Worm (Caenorhabditis elegans) whole organism, L2 larva: ENCODE data around the gene hlh-1.

ENCODE experiments used
- F13H6.1 ChIP-seq: sonication (generic microtip); optimal IDR thresholded peaks from 2 replicates; lab custom pipeline; 2016; ENCODE audit warnings: missing genetic modification characterization, missing compliant biosample characterization
- ZK546.5 ChIP-seq: sonication (generic microtip); optimal IDR thresholded peaks from 2 replicates; lab custom pipeline; 2017; ENCODE audit warnings: missing biosample characterization, missing genetic modification characterization
- aly-2 ChIP-seq: fragments of 150-350 bp; optimal IDR thresholded peaks from 2 replicates; lab custom pipeline; 2014; ENCODE audit warnings: missing biosample characterization, missing genetic modification characterization
- ama-1 ChIP-seq: fragments of 150-350 bp; optimal IDR thresholded peaks from 2 replicates; lab custom pipeline; 2018; ENCODE audit warnings: inconsistent platforms
- blmp-1 ChIP-seq: sonication (generic microtip); optimal IDR thresholded peaks from 2 replicates; lab custom pipeline; 2017; ENCODE audit warnings: missing genetic modification characterization, mild to moderate bottlenecking, missing compliant biosample characterization, antibody characterized with exemption, moderate library complexity; ENCODE audit not compliant: insufficient read depth
- ceh-16 ChIP-seq: fragments of 150-350 bp; optimal IDR thresholded peaks from 2 replicates; lab custom pipeline; 2014; ENCODE audit warnings: missing biosample characterization, missing genetic modification characterization
- ceh-82 ChIP-seq: fragments of 150-350 bp; optimal IDR thresholded peaks from 2 replicates; lab custom pipeline; 2014; ENCODE audit warnings: missing biosample characterization, missing genetic modification characterization
- crh-2 ChIP-seq: sonication (generic microtip); optimal IDR thresholded peaks from 2 replicates; lab custom pipeline; 2017; ENCODE audit warnings: missing biosample characterization, missing genetic modification characterization
- dmd-4 ChIP-seq: sonication (generic microtip); optimal IDR thresholded peaks from 2 replicates; lab custom pipeline; 2017; ENCODE audit warnings: missing biosample characterization, missing genetic modification characterization
- egl-27 ChIP-seq: sonication (generic microtip); optimal IDR thresholded peaks from 3 replicates; lab custom pipeline; 2017; ENCODE audit warnings: missing biosample characterization, missing genetic modification reagents, missing genetic modification characterization
- elt-1 ChIP-seq: fragments of 150-350 bp; optimal IDR thresholded peaks from 2 replicates; lab custom pipeline; 2014; ENCODE audit warnings: missing biosample characterization, missing genetic modification characterization
- elt-3 ChIP-seq: sonication (generic microtip); optimal IDR thresholded peaks from 2 replicates; lab custom pipeline; 2017; ENCODE audit warnings: missing biosample characterization, missing genetic modification characterization
- fos-1 ChIP-seq: fragments of 150-350 bp; optimal IDR thresholded peaks from 2 replicates; lab custom pipeline; 2014; ENCODE audit warnings: missing biosample characterization, missing genetic modification characterization
- gmeb-1 ChIP-seq: fragments of 150-350 bp; optimal IDR thresholded peaks from 2 replicates; lab custom pipeline; 2014; ENCODE audit warnings: missing biosample characterization, missing genetic modification characterization
- lin-11 ChIP-seq: fragments of 150-350 bp; sonication (generic microtip); optimal IDR thresholded peaks from 2 replicates; lab custom pipeline; 2014; ENCODE audit warnings: missing biosample characterization, missing genetic modification characterization, inconsistent platforms, mixed read lengths
- lin-13 ChIP-seq: fragments of 150-350 bp; optimal IDR thresholded peaks from 2 replicates; lab custom pipeline; 2014; ENCODE audit warnings: missing biosample characterization, missing genetic modification reagents, missing genetic modification characterization
- lsy-2 ChIP-seq, 2 experiments: fragments of 150-350 bp in 1 of 2; sonication (generic microtip) in 1 of 2; optimal IDR thresholded peaks; 2 replicates each; lab custom pipeline; 2014 to 2017; ENCODE audit warnings: missing biosample characterization in 2 of 2, missing genetic modification characterization in 2 of 2
- mab-5 ChIP-seq: fragments of 150-350 bp; optimal IDR thresholded peaks from 2 replicates; lab custom pipeline; 2014; ENCODE audit warnings: missing biosample characterization, missing genetic modification characterization
- mbf-1 ChIP-seq: sonication (generic microtip); optimal IDR thresholded peaks from 2 replicates; lab custom pipeline; 2017; ENCODE audit warnings: missing biosample characterization, missing genetic modification characterization
- mdl-1 ChIP-seq, 2 experiments: fragments of 150-350 bp in 1 of 2; sonication (generic microtip) in 1 of 2; optimal IDR thresholded peaks; 2 replicates each; lab custom pipeline; 2017; ENCODE audit warnings: missing biosample characterization in 2 of 2, missing genetic modification characterization in 2 of 2
- nhr-10 ChIP-seq: sonication (generic microtip); optimal IDR thresholded peaks from 2 replicates; lab custom pipeline; 2017; ENCODE audit warnings: missing biosample characterization, missing genetic modification characterization
- nhr-11 ChIP-seq: fragments of 150-350 bp; optimal IDR thresholded peaks from 2 replicates; lab custom pipeline; 2014; ENCODE audit warnings: missing biosample characterization, missing genetic modification characterization
- nhr-129 ChIP-seq: fragments of 150-350 bp; optimal IDR thresholded peaks from 2 replicates; lab custom pipeline; 2014; ENCODE audit warnings: missing biosample characterization, missing genetic modification characterization
- nhr-21 ChIP-seq: fragments of 150-350 bp; optimal IDR thresholded peaks from 2 replicates; lab custom pipeline; 2014; ENCODE audit warnings: missing biosample characterization, missing genetic modification characterization
- nhr-237 ChIP-seq: fragments of 150-350 bp; optimal IDR thresholded peaks from 2 replicates; lab custom pipeline; 2014; ENCODE audit warnings: missing biosample characterization, missing genetic modification characterization
- nhr-25 ChIP-seq: fragments of 150-350 bp; sonication (generic microtip); optimal IDR thresholded peaks from 3 replicates; lab custom pipeline; 2014; ENCODE audit warnings: missing biosample characterization, missing genetic modification characterization
- nhr-6 ChIP-seq: fragments of 150-350 bp; optimal IDR thresholded peaks from 2 replicates; lab custom pipeline; 2014; ENCODE audit warnings: missing biosample characterization, missing genetic modification characterization
- nhr-77 ChIP-seq: fragments of 150-350 bp; optimal IDR thresholded peaks from 2 replicates; lab custom pipeline; 2014; ENCODE audit warnings: missing biosample characterization, missing genetic modification characterization
- peb-1 ChIP-seq: fragments of 150-350 bp; optimal IDR thresholded peaks from 2 replicates; lab custom pipeline; 2014; ENCODE audit warnings: missing biosample characterization, missing genetic modification characterization
- skn-1 ChIP-seq: sonication (generic microtip); optimal IDR thresholded peaks from 2 replicates; lab custom pipeline; 2017; ENCODE audit warnings: missing biosample characterization, missing genetic modification characterization
- sma-3 ChIP-seq: sonication (generic microtip); optimal IDR thresholded peaks from 2 replicates; lab custom pipeline; 2016; ENCODE audit warnings: missing genetic modification reagents, missing genetic modification characterization, missing compliant biosample characterization
- sma-9 ChIP-seq, 2 experiments: fragments of 150-350 bp in 1 of 2; sonication (generic microtip) in 1 of 2; optimal IDR thresholded peaks; 2 replicates each; lab custom pipeline; 2014 to 2016; ENCODE audit warnings: missing genetic modification characterization in 2 of 2, mild to moderate bottlenecking in 1 of 2, missing biosample characterization in 1 of 2, missing compliant biosample characterization in 1 of 2, missing genetic modification reagents in 1 of 2, moderate library complexity in 1 of 2
- snpc-4 ChIP-seq: fragments of 150-350 bp; optimal IDR thresholded peaks from 2 replicates; lab custom pipeline; 2014; ENCODE audit warnings: missing biosample characterization, missing genetic modification characterization
- unc-39 ChIP-seq: fragments of 150-350 bp; optimal IDR thresholded peaks from 2 replicates; lab custom pipeline; 2014; ENCODE audit warnings: missing biosample characterization, missing genetic modification characterization
- unc-55 ChIP-seq: fragments of 150-350 bp; sonication (generic microtip); optimal IDR thresholded peaks from 3 replicates; lab custom pipeline; 2014; ENCODE audit warnings: missing biosample characterization, missing genetic modification reagents, missing genetic modification characterization
- unc-62 ChIP-seq: fragments of 150-350 bp; optimal IDR thresholded peaks from 2 replicates; lab custom pipeline; 2014; ENCODE audit warnings: missing biosample characterization, missing genetic modification reagents, missing genetic modification characterization
- zag-1 ChIP-seq: fragments of 150-350 bp; optimal IDR thresholded peaks from 2 replicates; lab custom pipeline; 2014; ENCODE audit warnings: missing biosample characterization, missing genetic modification characterization
- ztf-1 ChIP-seq: fragments of 200-800 bp; sonication (Bioruptor generic); conservative IDR thresholded peaks from 2 replicates; pipeline ENCODE4 v1.3.6; 2022; ENCODE audit warnings: missing genetic modification characterization, missing compliant biosample characterization
- ztf-11 ChIP-seq: sonication (generic microtip); optimal IDR thresholded peaks from 2 replicates; lab custom pipeline; 2017; ENCODE audit warnings: missing biosample characterization, missing genetic modification characterization
- ztf-4 ChIP-seq: fragments of 150-350 bp; optimal IDR thresholded peaks from 2 replicates; lab custom pipeline; 2014; ENCODE audit warnings: missing biosample characterization, missing genetic modification characterization

hlh-1 gene

DNA sequence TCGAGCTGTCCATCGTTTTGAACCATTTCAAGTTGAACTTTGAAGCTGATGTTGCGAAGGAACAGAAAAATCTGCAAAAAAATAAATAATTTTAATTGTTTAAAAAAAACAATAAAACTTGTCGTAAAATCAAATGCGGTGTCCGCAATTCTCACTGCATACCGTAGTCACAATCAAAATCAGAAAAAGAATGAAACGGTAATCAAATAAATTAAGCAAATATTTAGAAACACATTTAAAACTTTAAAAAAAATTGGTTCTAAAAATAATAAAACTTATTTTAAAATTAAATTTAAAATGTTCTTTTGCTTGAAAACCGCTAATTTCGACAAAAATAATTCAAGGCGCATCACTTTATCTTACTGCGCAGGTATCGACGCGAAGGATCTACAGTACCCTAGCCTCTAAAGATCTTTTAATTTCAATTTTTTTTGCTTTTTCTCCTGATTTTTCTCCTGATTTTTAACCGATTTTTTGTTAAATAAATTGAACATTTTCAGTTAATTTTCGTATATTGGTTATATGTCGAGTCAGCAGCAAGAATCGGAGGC, 4.8 kb downstream of the hlh-1 start, which contains the start of the genes B0304.4 and B0304.2:
TSS of gene B0304.4 (minus strand) at position 101 of the 551 bp plus-strand sequence.
TSS of gene B0304.2 (plus strand) at position 501 of the 551 bp plus-strand sequence.
- no peak for TF ChIP-seq ztf-11
- no peak for TF ChIP-seq sma-3 (GFP tag; lab: Kevin White, UChicago)
- TF ChIP-seq blmp-1 (tag; lab: Kevin White, UChicago), result no peak
- no peak for TF ChIP-seq ztf-4 (tag; lab: Kevin White, UChicago)
- no peak for TF ChIP-seq elt-1
- no peak for TF ChIP-seq sma-9 (GFP tag; optimal IDR thresholded peaks at IDR 0.05; lab: Kevin White, UChicago)
- TF ChIP-seq sma-9 (tag; optimal IDR thresholded peaks at IDR 0.05; lab: Kevin White, UChicago), result no peak
- TF ChIP-seq nhr-25 (tag; lab: Kevin White, UChicago), result no peak
- no peak for TF ChIP-seq ceh-16
- TF ChIP-seq gmeb-1 (tag; lab: Kevin White, UChicago), result no peak
- TF ChIP-seq egl-27, result no peak
- no peak for TF ChIP-seq ceh-82 (tag; lab: Kevin White, UChicago)
- no peak for TF ChIP-seq nhr-11 (tag; lab: Kevin White, UChicago)
- TF ChIP-seq ztf-1 (GFP tag; lab: Robert Waterston, UW), result no peak
- TF ChIP-seq zag-1 (tag; lab: Kevin White, UChicago), result no peak
- no peak for TF ChIP-seq crh-2 (tag; lab: Kevin White, UChicago)
- TF ChIP-seq nhr-77 (tag; lab: Kevin White, UChicago), result no peak
- no peak for TF ChIP-seq unc-39 (tag; lab: Kevin White, UChicago)
- TF ChIP-seq snpc-4 (tag; lab: Kevin White, UChicago), result no peak

DNA sequence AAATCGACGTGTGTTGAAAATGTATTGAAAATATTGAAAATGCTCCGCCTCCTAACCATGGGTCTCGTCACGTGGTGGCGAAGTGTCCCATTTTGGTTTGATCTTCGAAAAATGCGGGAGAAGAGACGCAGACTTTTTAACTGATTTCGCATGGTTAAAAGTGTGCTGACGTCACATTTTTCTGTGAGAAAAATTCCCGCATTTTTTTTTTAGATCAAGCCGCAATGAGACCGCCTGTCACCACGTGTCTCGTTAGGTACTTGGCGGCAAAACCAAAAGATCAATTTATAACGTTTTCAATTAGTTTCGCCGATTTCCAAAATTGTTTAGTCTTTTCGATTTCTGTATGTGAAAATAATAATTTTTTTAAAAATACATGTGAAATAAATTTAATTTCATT, 6.8 kb downstream of the hlh-1 start:
- TF ChIP-seq dmd-4 (tag; lab: Kevin White, UChicago), result no peak
- no peak for TF ChIP-seq sma-9 (GFP tag; optimal IDR thresholded peaks at IDR 0.05; lab: Kevin White, UChicago)
- no peak for TF ChIP-seq sma-9 (tag; optimal IDR thresholded peaks at IDR 0.05; lab: Kevin White, UChicago)
- TF ChIP-seq nhr-237 (tag; lab: Kevin White, UChicago), result no peak
- TF ChIP-seq egl-27, result no peak
- TF ChIP-seq nhr-25 (tag; lab: Kevin White, UChicago), result no peak
- TF ChIP-seq elt-3, result no peak
- TF ChIP-seq mab-5 (tag; lab: Kevin White, UChicago), result no peak
- no peak for TF ChIP-seq mbf-1
- no peak for TF ChIP-seq gmeb-1 (tag; lab: Kevin White, UChicago)
- TF ChIP-seq skn-1 (tag; lab: Kevin White, UChicago), result no peak
- TF ChIP-seq ZK546.5 (tag; lab: Kevin White, UChicago), result no peak

DNA sequence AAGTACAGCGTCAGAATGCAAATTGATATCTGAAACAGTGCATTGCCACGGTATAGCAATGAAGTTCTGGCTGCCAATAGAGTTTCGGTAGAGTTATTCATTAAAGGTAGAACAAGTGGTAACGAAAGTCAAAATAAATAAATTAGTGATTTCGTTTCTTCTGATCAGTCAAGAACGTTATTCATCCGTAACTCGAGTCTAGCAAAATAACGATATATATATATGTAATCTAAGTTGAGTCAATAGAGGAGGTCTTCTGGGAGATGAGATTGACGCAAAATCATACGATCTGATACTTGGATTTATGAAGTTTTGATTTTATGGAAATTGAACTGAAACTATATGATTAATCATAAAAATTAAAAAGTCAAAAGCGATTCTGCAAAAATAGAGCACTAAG, 9.4 kb downstream of the hlh-1 start, which contains the start of gene sra-35:
TSS of gene sra-35 (minus strand) at position 101 of the 400 bp plus-strand sequence.
- TF ChIP-seq mab-5 (tag; lab: Kevin White, UChicago), result no peak
- TF ChIP-seq nhr-77 (tag; lab: Kevin White, UChicago), result no peak
- TF ChIP-seq unc-55 (GFP tag; lab: Kevin White, UChicago), result no peak
- TF ChIP-seq F13H6.1 (tag; lab: Kevin White, UChicago), result no peak
- TF ChIP-seq nhr-237 (tag; lab: Kevin White, UChicago), result no peak
- no peak for TF ChIP-seq lsy-2 (tag; optimal IDR thresholded peaks at IDR 0.05; lab: Kevin White, UChicago)
- TF ChIP-seq ztf-4 (tag; lab: Kevin White, UChicago), result no peak
- no peak for TF ChIP-seq nhr-6 (tag; lab: Kevin White, UChicago)
- TF ChIP-seq nhr-129, result no peak
- no peak for TF ChIP-seq ztf-11
- TF ChIP-seq skn-1 (tag; lab: Kevin White, UChicago), result no peak
- no peak for TF ChIP-seq ztf-1 (GFP tag; lab: Robert Waterston, UW)
- TF ChIP-seq ama-1, result no peak
- no peak for TF ChIP-seq nhr-21 (tag; lab: Kevin White, UChicago)
- no peak for TF ChIP-seq mdl-1 (tag; optimal IDR thresholded peaks at IDR 0.05; lab: Kevin White, UChicago)
- no peak for TF ChIP-seq elt-3
- no peak for TF ChIP-seq ZK546.5 (tag; lab: Kevin White, UChicago)

DNA sequence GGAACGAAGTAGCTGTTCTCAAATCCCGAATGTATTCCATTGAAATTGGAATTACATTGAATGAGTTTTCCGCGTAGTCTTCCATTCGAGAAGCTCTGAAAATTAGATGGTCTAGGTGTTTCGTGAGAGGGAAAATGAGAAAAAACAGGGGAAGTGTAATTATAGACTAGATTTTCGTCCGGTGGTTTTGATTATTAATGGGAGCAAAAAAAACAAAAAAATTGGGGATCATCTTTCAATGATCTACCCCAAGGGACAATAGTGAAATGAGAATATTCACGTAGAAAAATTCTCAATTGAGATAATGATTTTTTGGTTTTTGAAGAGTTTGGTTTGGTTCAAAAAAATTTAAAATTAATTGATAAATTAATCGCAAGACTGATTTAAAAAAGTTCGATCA, 13.5 kb downstream of the hlh-1 start, which contains the start of gene sra-32:
TSS of gene sra-32 (minus strand) at position 101 of the 400 bp plus-strand sequence.
- no peak for TF ChIP-seq blmp-1 (tag; lab: Kevin White, UChicago)
- TF ChIP-seq nhr-10, result no peak
- no peak for TF ChIP-seq ama-1
- no peak for TF ChIP-seq lin-11 (tag; lab: Kevin White, UChicago)
- no peak for TF ChIP-seq nhr-6 (tag; lab: Kevin White, UChicago)
- no peak for TF ChIP-seq unc-62 (GFP tag; lab: Kevin White, UChicago)
- TF ChIP-seq elt-3, result no peak
- TF ChIP-seq nhr-237 (tag; lab: Kevin White, UChicago), result no peak
- TF ChIP-seq fos-1 (tag; lab: Kevin White, UChicago), result no peak
- TF ChIP-seq F13H6.1 (tag; lab: Kevin White, UChicago), result no peak
- TF ChIP-seq ceh-16, result no peak
- TF ChIP-seq ceh-82 (tag; lab: Kevin White, UChicago), result no peak
- no peak for TF ChIP-seq ztf-1 (GFP tag; lab: Robert Waterston, UW)
- TF ChIP-seq peb-1 (tag; lab: Kevin White, UChicago), result no peak
- TF ChIP-seq lsy-2 (tag; optimal IDR thresholded peaks at IDR 0.05; lab: Kevin White, UChicago), result no peak
- no peak for TF ChIP-seq lin-13 (GFP tag; lab: Kevin White, UChicago)
- no peak for TF ChIP-seq aly-2 (tag; lab: Kevin White, UChicago)
- TF ChIP-seq skn-1 (tag; lab: Kevin White, UChicago), result no peak
- no peak for TF ChIP-seq ztf-11
- no peak for TF ChIP-seq nhr-21 (tag; lab: Kevin White, UChicago)
